Worm (Caenorhabditis elegans) whole organism, L1 larva: ENCODE measurements around the gene mtch-1.
"Not testable (repeated sequence)": the region's sequence is repeated elsewhere in the genome, so short reads cannot be mapped to it uniquely, and the experiment has no call there.

ENCODE experiments used
- ceh-82 ChIP-seq, 3 experiments: fragments of 150-350 bp in 1 of 3; sonication (generic microtip) in 2 of 3; optimal IDR thresholded peaks; 2 replicates each; lab custom pipeline; 2014 to 2017; ENCODE audit warnings: missing biosample characterization in 3 of 3, missing genetic modification characterization in 3 of 3
- lin-15B ChIP-seq: fragments of 150-350 bp; sonication (generic microtip); optimal IDR thresholded peaks from 3 replicates; lab custom pipeline; 2014; ENCODE audit warnings: missing biosample characterization, missing genetic modification characterization
- mep-1 ChIP-seq: fragments of 150-350 bp; optimal IDR thresholded peaks from 2 replicates; lab custom pipeline; 2014; ENCODE audit warnings: missing biosample characterization, missing genetic modification characterization
- nhr-11 ChIP-seq: fragments of 150-350 bp; optimal IDR thresholded peaks from 2 replicates; lab custom pipeline; 2014; ENCODE audit warnings: missing biosample characterization, missing genetic modification characterization
- skn-1 ChIP-seq: fragments of 150-350 bp; optimal IDR thresholded peaks from 2 replicates; lab custom pipeline; 2014; ENCODE audit warnings: missing biosample characterization, missing genetic modification characterization
- unc-62 ChIP-seq: fragments of 150-350 bp; optimal IDR thresholded peaks from 2 replicates; lab custom pipeline; 2014; ENCODE audit warnings: missing biosample characterization, missing genetic modification reagents, missing genetic modification characterization

DNA sequence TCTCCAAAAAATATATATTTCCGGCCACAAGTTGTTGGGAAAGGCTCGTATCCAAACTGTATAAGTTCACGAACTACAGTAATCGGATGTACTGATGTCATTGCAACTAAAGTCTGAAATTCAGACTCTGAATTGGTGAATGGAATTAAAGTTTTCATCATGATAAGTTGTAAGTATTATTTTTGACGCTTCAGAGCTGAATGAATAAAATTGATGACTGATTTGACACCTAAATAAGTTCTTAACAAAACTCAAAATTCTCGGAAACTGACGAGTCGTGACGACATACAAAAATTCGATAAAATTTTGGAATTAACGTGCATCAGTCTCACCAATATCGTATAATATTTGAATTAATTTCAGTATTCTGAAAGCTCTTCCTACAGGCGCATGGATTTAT lies 3.8 kb downstream of the mtch-1 start, which contains the start of gene F43E2.11:
- TF ChIP-seq mep-1; lin-15B; nhr-11 (tag; lab: Kevin White, UChicago); unc-62; ceh-82 (tag; optimal IDR thresholded peaks at IDR 0.05; lab: Kevin White, UChicago); skn-1 (tag; lab: Kevin White, UChicago): not testable (repeated sequence)
